Worm (Caenorhabditis elegans): ENCODE data around the gene F26F2.4.

DNA sequence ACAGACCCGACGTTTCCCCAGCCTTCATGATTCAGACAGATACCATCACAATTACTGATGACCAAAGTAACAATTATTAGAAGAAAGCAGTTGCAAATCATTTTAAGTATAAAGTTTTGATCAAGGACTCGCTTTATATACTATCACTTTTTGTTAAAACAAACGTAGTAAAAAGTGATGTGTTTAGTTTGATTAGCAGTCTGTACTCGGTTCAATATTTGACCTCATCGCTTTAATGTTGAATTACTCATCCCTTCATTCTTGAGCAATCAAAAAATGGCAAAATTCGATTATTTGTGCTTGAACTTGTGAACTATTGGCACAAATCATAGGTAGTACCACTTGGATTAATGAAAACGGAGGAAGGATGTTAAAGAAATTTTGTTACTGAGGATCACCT lies 10.8 kb upstream of the F26F2.4 start, which contains the start of gene abf-4:
- no peak for TF ChIP-seq ceh-22 (tag; optimal IDR thresholded peaks at IDR 0.05)
- no peak for TF ChIP-seq ama-1 (optimal IDR thresholded peaks at IDR 0.05)
- TF ChIP-seq dve-1 (tag; optimal IDR thresholded peaks at IDR 0.05), result no peak
- TF ChIP-seq ceh-2 (tag; optimal IDR thresholded peaks at IDR 0.05), result no peak
- TF ChIP-seq ceh-19 (GFP tag; optimal IDR thresholded peaks at IDR 0.05), result no peak
- no peak for TF ChIP-seq fax-1 (tag; optimal IDR thresholded peaks at IDR 0.05)
